Worm (Caenorhabditis elegans) whole organism, midembryonic: ENCODE results near the gene dct-7.

ENCODE experiments used
- T22C8.4 ChIP-seq: fragments of 200-800 bp; sonication (Bioruptor generic); IDR thresholded peaks from 2 replicates; pipeline ENCODE4 v1.3.6; 2022; ENCODE audit warnings: missing genetic modification characterization, missing compliant biosample characterization
- cog-1 ChIP-seq: sonication (generic microtip); optimal IDR thresholded peaks from 2 replicates; lab custom pipeline; 2016; ENCODE audit warnings: missing genetic modification characterization, missing compliant biosample characterization
- flt-1 ChIP-seq: fragments of 200-800 bp; sonication (Bioruptor generic); IDR thresholded peaks from 2 replicates; pipeline ENCODE4 v1.3.6; 2022; ENCODE audit warnings: missing genetic modification characterization, missing compliant biosample characterization
- klf-2 ChIP-seq: fragments of 200-800 bp; sonication (Bioruptor generic); conservative IDR thresholded peaks from 2 replicates; pipeline ENCODE4 v1.3.6; 2022; ENCODE audit warnings: missing genetic modification reagents, missing genetic modification characterization, missing compliant biosample characterization
- med-1 ChIP-seq: sonication (generic microtip); optimal IDR thresholded peaks from 2 replicates; lab custom pipeline; 2017; ENCODE audit warnings: missing genetic modification characterization, mild to moderate bottlenecking, missing compliant biosample characterization, antibody characterized with exemption, missing genetic modification reagents; ENCODE audit not compliant: insufficient read depth
- ref-1 ChIP-seq: fragments of 200-800 bp; sonication (Bioruptor generic); conservative IDR thresholded peaks from 2 replicates; pipeline ENCODE4 v1.3.6; 2022; ENCODE audit warnings: missing genetic modification reagents, missing genetic modification characterization, missing compliant biosample characterization
- tab-1 ChIP-seq: fragments of 200-800 bp; sonication (Bioruptor generic); IDR thresholded peaks from 2 replicates; pipeline ENCODE4 v1.3.6; 2022; ENCODE audit warnings: missing genetic modification characterization, missing compliant biosample characterization
- ztf-23 ChIP-seq: fragments of 200-800 bp; sonication (Bioruptor generic); IDR thresholded peaks from 2 replicates; pipeline ENCODE4 v1.3.6; 2022; ENCODE audit warnings: missing genetic modification reagents, missing genetic modification characterization, missing compliant biosample characterization
- ztf-29 ChIP-seq: fragments of 200-800 bp; sonication (Bioruptor generic); IDR thresholded peaks from 2 replicates; pipeline ENCODE4 v1.3.6; 2022; ENCODE audit warnings: missing genetic modification reagents, missing genetic modification characterization, missing compliant biosample characterization

dct-7 gene

ce11 chrIV:4290472-4290871, at the start of gene dct-7:
Gene dct-7, minus strand, starts transcription at chrIV:4290572.
- TF ChIP-seq ztf-23 (GFP tag; lab: Robert Waterston, UW) (no peak), ref-1 (GFP tag; lab: Robert Waterston, UW) (no peak), klf-2 (no peak), tab-1 (no peak), cog-1 (tag; lab: Kevin White, UChicago) (no peak), ztf-29 (GFP tag; lab: Robert Waterston, UW) (no peak), med-1 (GFP tag; lab: Kevin White, UChicago) (no peak)

ce11 chrIV:4338217-4338616, 47.8 kb upstream of the dct-7 start:
- TF ChIP-seq klf-2 (no peak), ref-1 (GFP tag; lab: Robert Waterston, UW) (no peak), T22C8.4 (GFP tag; lab: Robert Waterston, UW) (no peak), ztf-29 (GFP tag; lab: Robert Waterston, UW) (no peak), flt-1 (GFP tag; lab: Robert Waterston, UW) (no peak), ztf-23 (GFP tag; lab: Robert Waterston, UW) (no peak), cog-1 (tag; lab: Kevin White, UChicago) (no peak)

- TF ChIP-seq cog-1 (tag; lab: Kevin White, UChicago) (no peak), T22C8.4 (GFP tag; lab: Robert Waterston, UW) (no peak), ztf-23 (GFP tag; lab: Robert Waterston, UW) (no peak), flt-1 (GFP tag; lab: Robert Waterston, UW) (no peak), med-1 (GFP tag; lab: Kevin White, UChicago) (no peak), klf-2 (no peak), ztf-29 (GFP tag; lab: Robert Waterston, UW) (no peak), ref-1 (GFP tag; lab: Robert Waterston, UW) (no peak), tab-1 (no peak)
Measured at ce11 chrIV:4336139-4336851, 45.9 kb upstream of the dct-7 start, which contains the start of the genes W03B1.3 and oac-51. Gene W03B1.3, minus strand, starts transcription at chrIV:4336239. Gene oac-51, plus strand, starts transcription at chrIV:4336801.

- TF ChIP-seq ref-1 (GFP tag; lab: Robert Waterston, UW) (no peak), flt-1 (GFP tag; lab: Robert Waterston, UW) (no peak), cog-1 (tag; lab: Kevin White, UChicago) (no peak), T22C8.4 (GFP tag; lab: Robert Waterston, UW) (no peak), ztf-29 (GFP tag; lab: Robert Waterston, UW) (no peak), tab-1 (no peak), klf-2 (no peak), med-1 (GFP tag; lab: Kevin White, UChicago) (no peak), ztf-23 (GFP tag; lab: Robert Waterston, UW) (no peak)
Measured at ce11 chrIV:4326445-4326844, 36.1 kb upstream of the dct-7 start, which contains the start of gene trpl-2. Gene trpl-2, plus strand, starts transcription at chrIV:4326654.

- TF ChIP-seq T22C8.4 (GFP tag; lab: Robert Waterston, UW) (peak; percentile 93), tab-1 (no peak)
Measured at ce11 chrIV:4319473-4319872, 29.1 kb upstream of the dct-7 start.

ce11 chrIV:4318056-4318455, 27.7 kb upstream of the dct-7 start:
- TF ChIP-seq cog-1 (tag; lab: Kevin White, UChicago) (no peak), T22C8.4 (GFP tag; lab: Robert Waterston, UW) (no peak; the same call in 1 of the 2 replicates), tab-1 (no peak), ztf-23 (GFP tag; lab: Robert Waterston, UW) (no peak), med-1 (GFP tag; lab: Kevin White, UChicago) (no peak), flt-1 (GFP tag; lab: Robert Waterston, UW) (no peak), klf-2 (no peak)

ce11 chrIV:4317638-4318037, 27.3 kb upstream of the dct-7 start:
- TF ChIP-seq cog-1 (tag; lab: Kevin White, UChicago) (no peak), tab-1 (no peak), T22C8.4 (GFP tag; lab: Robert Waterston, UW) (peak; percentile 79), klf-2 (no peak), ztf-29 (GFP tag; lab: Robert Waterston, UW) (no peak), med-1 (GFP tag; lab: Kevin White, UChicago) (no peak)

- TF ChIP-seq flt-1 (GFP tag; lab: Robert Waterston, UW) (no peak), med-1 (GFP tag; lab: Kevin White, UChicago) (no peak), ref-1 (GFP tag; lab: Robert Waterston, UW) (no peak), ztf-23 (GFP tag; lab: Robert Waterston, UW) (no peak), tab-1 (no peak), ztf-29 (GFP tag; lab: Robert Waterston, UW) (no peak), klf-2 (no peak), T22C8.4 (GFP tag; lab: Robert Waterston, UW) (no peak), cog-1 (tag; lab: Kevin White, UChicago) (no peak)
Measured at ce11 chrIV:4316813-4317408, 26.5 kb upstream of the dct-7 start, which contains the start of gene Y24D9B.1. Gene Y24D9B.1, plus strand, starts transcription at chrIV:4317358.

ce11 chrIV:4307227-4307946, 17.0 kb upstream of the dct-7 start, which contains the start of gene set-9:
Gene set-9, plus strand, starts transcription at chrIV:4307896.
- TF ChIP-seq flt-1 (GFP tag; lab: Robert Waterston, UW) (no peak), ztf-29 (GFP tag; lab: Robert Waterston, UW) (no peak), med-1 (GFP tag; lab: Kevin White, UChicago) (no peak), ref-1 (GFP tag; lab: Robert Waterston, UW) (no peak), tab-1 (no peak), T22C8.4 (GFP tag; lab: Robert Waterston, UW) (no peak), klf-2 (no peak), ztf-23 (GFP tag; lab: Robert Waterston, UW) (no peak), cog-1 (tag; lab: Kevin White, UChicago) (no peak)
